Worm (Caenorhabditis elegans) whole organism, L4/young adult: ENCODE measurements around the gene ddi-1.

Experiments
- W03F9.2 ChIP-seq: fragments of 150-350 bp; optimal IDR thresholded peaks from 2 replicates; lab custom pipeline; 2014; ENCODE audit warnings: missing biosample characterization, missing genetic modification characterization
- him-1 ChIP-seq: sonication (generic microtip); optimal IDR thresholded peaks from 2 replicates; lab custom pipeline; 2016; ENCODE audit warnings: missing genotype, missing genetic modification reagents, missing genetic modification characterization, missing compliant biosample characterization

DNA sequence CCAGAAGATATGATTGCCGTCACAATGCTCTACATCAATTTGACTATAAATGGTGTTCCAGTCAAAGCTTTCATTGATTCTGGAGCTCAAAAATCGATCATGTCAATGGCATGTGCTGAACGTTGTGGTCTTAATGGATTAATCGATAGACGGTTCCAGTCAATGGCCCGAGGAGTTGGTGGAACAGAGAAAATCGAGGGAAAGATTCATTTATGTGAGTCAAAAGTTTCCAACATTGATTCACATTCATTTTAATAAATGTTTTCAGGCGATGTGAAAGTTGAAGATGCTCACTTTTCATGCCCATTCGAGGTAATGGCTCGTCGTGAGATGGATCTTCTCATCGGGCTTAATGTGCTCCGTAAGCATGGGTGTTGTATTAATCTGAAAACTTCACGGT is 1.1 kb downstream of the ddi-1 start:
- no peak for TF ChIP-seq him-1 (tag; lab: Kevin White, UChicago)
- TF ChIP-seq W03F9.2 (tag; lab: Kevin White, UChicago) = no peak
